Fruit fly (Drosophila melanogaster) whole organism, wandering third instar larva: ENCODE results near the gene RpL21.

Source experiments
- Myc ChIP-seq: fragments of >200 bp; optimal IDR thresholded peaks from 2 replicates; lab custom pipeline; 2017
- dsf ChIP-seq: sonication (Bioruptor generic); optimal IDR thresholded peaks from 2 replicates; lab custom pipeline; 2016; ENCODE audit warnings: missing biosample characterization, missing genetic modification characterization, borderline replicate concordance
- foxo ChIP-seq, 2 experiments: fragments of 200-800 bp; sonication (Bioruptor generic); optimal IDR thresholded peaks; 2 replicates in 1 of 2; 3 replicates in 1 of 2; lab custom pipeline; 2016 to 2017; ENCODE audit warnings: missing biosample characterization in 2 of 2, missing genetic modification characterization in 2 of 2
- sv ChIP-seq: fragments of 200-800 bp; sonication (Bioruptor generic); optimal IDR thresholded peaks from 3 replicates; lab custom pipeline; 2016; ENCODE audit warnings: missing biosample characterization, missing genetic modification characterization
- tai ChIP-seq: sonication (Bioruptor generic); optimal IDR thresholded peaks from 2 replicates; lab custom pipeline; 2016; ENCODE audit warnings: missing biosample characterization, missing genetic modification characterization

The RpL21 gene

DNA sequence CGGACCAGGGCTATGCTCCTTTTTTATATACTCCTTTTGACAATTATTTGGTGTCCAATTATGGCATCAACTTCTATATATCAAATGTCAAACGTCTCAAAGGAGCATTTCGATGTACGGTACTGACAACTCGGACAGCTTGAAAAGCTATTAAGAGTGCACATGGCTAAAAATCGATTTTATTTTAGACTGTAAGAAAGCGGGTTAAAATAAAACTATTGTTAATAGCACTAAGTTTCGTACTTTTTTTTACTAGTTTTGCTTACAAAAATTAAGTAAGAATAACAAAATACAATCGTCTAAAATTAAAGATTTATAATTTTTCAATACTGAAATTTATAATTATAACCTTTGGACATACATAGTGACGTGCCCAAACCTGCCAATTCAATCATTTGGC lies 33.4 kb downstream of the RpL21 start, which contains the start of gene Ir40a:
TSS of gene Ir40a (minus strand) at position 101 of the 400 bp plus-strand sequence.
- TF ChIP-seq tai (GFP tag; lab: Kevin White, UChicago) (no peak), Myc (no peak), sv (GFP tag; lab: Kevin White, UChicago) (no peak), dsf (GFP tag; lab: Kevin White, UChicago) (no peak), foxo (GFP tag; optimal IDR thresholded peaks at IDR 0.05; lab: Kevin White, UChicago) (no peak)
